Fruit fly (Drosophila melanogaster) whole organism, wandering third instar larva: ENCODE results near the gene ewg.

Experiments
- br ChIP-seq: fragments of 200-800 bp; sonication (Bioruptor generic); optimal IDR thresholded peaks from 2 replicates; lab custom pipeline; 2016; ENCODE audit warnings: missing biosample characterization, missing genetic modification characterization
- dl ChIP-seq, 2 experiments: fragments of 175-275, 200-275 bp in 1 of 2; fragments of 200-275 bp in 1 of 2; sonication (Bioruptor generic); optimal IDR thresholded peaks; lab custom pipeline; 2018; ENCODE audit warnings: mild to moderate bottlenecking in 2 of 2, missing biosample characterization in 2 of 2, missing genetic modification characterization in 2 of 2, moderate library complexity in 2 of 2; ENCODE audit not compliant: partially characterized antibody in 2 of 2, insufficient read depth in 1 of 2
- usp ChIP-seq: fragments of >200 bp; optimal IDR thresholded peaks from 2 replicates; lab custom pipeline; 2017; ENCODE audit warnings: missing biosample characterization, missing genetic modification characterization

- TF ChIP-seq br (GFP tag; lab: Kevin White, UChicago) (no peak), dl (GFP tag; optimal IDR thresholded peaks at IDR 0.05; lab: Kevin White, UChicago; ENCODE audit: insufficient read depth in 1 of 2, partially characterized antibody in 2 of 2) (no peak), usp (GFP tag; lab: Kevin White, UChicago) (no peak)
Measured at dm6 chrX:276569-276968, 2.9 kb downstream of the ewg start.
